Fruit fly (Drosophila melanogaster) Kc167 (cell line): ENCODE results near the gene HDAC11.

ENCODE experiments used
- Myc ChIP-seq: fragments of >200 bp; optimal IDR thresholded peaks from 2 replicates; lab custom pipeline; 2017; ENCODE audit warnings: missing external identifiers
- h ChIP-seq: fragments of >200 bp; optimal IDR thresholded peaks from 3 replicates; lab custom pipeline; 2018; ENCODE audit warnings: missing external identifiers
- insv ChIP-seq: fragments of >200 bp; optimal IDR thresholded peaks from 3 replicates; lab custom pipeline; 2018; ENCODE audit warnings: missing external identifiers
- psq ChIP-seq: fragments of >200 bp; optimal IDR thresholded peaks from 2 replicates; lab custom pipeline; 2017; ENCODE audit warnings: missing external identifiers

DNA sequence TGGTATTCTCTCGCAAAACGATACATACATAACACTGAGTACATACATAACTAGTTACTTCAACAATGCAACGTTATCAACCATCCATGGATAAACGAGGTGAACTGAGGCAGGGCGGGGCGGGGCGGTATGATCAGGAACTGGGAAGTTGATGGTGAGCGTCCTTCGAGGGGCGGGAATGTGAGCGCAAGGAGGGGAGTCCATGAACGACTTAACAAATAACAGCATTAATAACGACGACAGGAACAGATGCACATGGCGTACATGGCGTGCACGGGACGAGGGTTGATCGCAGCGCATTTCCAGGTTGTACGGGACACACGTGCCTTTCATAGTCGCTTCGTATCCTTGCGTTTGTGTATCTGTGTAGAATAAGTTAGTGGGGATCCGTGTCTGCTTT lies 11.9 kb upstream of the HDAC11 start:
- TF ChIP-seq psq (lab: Kevin White, UChicago) (no peak), Myc (lab: Kevin White, UChicago) (no peak), h (lab: Kevin White, UChicago) (no peak), insv (lab: Kevin White, UChicago) (no peak)
